Worm (Caenorhabditis elegans): ENCODE data around the gene mdt-15.

- TF ChIP-seq snpc-4 (GFP tag; optimal IDR thresholded peaks at IDR 0.05) (no peak), snpc-4 (tag; optimal IDR thresholded peaks at IDR 0.05) (no peak), lin-35 (GFP tag; optimal IDR thresholded peaks at IDR 0.05) (no peak), pha-4 (tag; optimal IDR thresholded peaks at IDR 0.05) (no peak), lag-1 (GFP tag; IDR thresholded peaks at IDR 0.05) (no peak), hlh-26 (GFP tag; conservative IDR thresholded peaks at IDR 0.05) (no peak), ets-4 (GFP tag; optimal IDR thresholded peaks at IDR 0.05) (no peak), F23B12.7 (tag; optimal IDR thresholded peaks at IDR 0.05; ENCODE audit: insufficient read depth) (no peak)
Measured at ce11 chrIII:5874664-5875417, 41.3 kb upstream of the mdt-15 start.

All from whole organism, young adult.